Fruit fly (Drosophila melanogaster): Measurements from ENCODE around the gene eRF1.

The eRF1 gene

DNA sequence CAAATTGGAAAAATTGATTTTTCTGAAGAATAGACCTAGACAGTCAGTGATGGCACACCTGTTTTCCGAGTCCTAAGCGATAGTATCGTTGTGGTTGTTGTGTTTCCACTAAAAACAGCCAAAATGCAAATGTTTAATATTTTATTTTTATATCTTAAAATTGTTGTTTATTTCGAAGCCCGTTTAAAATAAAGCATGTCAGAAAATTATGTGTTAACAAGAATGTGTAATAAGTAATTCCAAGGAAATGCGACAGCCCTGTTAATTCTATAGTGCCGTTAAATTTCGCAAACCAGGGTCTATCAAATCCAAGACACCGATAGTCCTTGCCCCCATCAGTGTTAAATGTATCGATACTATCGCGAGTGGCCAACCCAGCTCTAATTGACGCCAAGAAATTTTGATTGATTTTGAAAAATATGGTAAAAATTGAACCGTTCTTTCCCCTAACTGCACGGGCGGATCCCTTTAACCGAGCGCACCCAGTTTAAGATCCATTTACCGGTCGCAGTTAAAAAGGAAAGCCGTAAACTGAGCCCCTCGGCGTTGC lies 46.0 kb upstream of the eRF1 start, which contains the start of gene Pex23 (continued):
- no peak for TF ChIP-seq crol (GFP tag; IDR thresholded peaks at IDR 0.05)
- TF ChIP-seq CG5245 (GFP tag; optimal IDR thresholded peaks at IDR 0.05): peak; percentile 62
- TF ChIP-seq Dek (tag; optimal IDR thresholded peaks at IDR 0.05): peak; percentile 73
- 0 out of 2 replicates have a peak, but pooled peaks have one; percentile 9 for TF ChIP-seq gt (GFP tag; IDR thresholded peaks at IDR 0.05)
- TF ChIP-seq HHEX (GFP tag; optimal IDR thresholded peaks at IDR 0.05): peak; percentile 65
- peak; percentile 87 for TF ChIP-seq mam (GFP tag; optimal IDR thresholded peaks at IDR 0.05)
- TF ChIP-seq hth (optimal IDR thresholded peaks at IDR 0.05): no peak
- TF ChIP-seq fru (optimal IDR thresholded peaks at IDR 0.05): no peak
- no peak for TF ChIP-seq Neu2 (GFP tag; optimal IDR thresholded peaks at IDR 0.05; ENCODE audit: borderline replicate concordance)
- peak; percentile 71 for TF ChIP-seq ci (GFP tag; IDR thresholded peaks at IDR 0.05)
- TF ChIP-seq E2f2 (GFP tag; IDR thresholded peaks at IDR 0.05): peak; percentile 66
- 0 out of 2 replicates have a peak, but pooled peaks have one; percentile 6 for TF ChIP-seq CkIIα-i1 (GFP tag; IDR thresholded peaks at IDR 0.05)
- peak; percentile 67 for TF ChIP-seq cato (GFP tag; optimal IDR thresholded peaks at IDR 0.05; ENCODE audit: borderline replicate concordance)
- peak; percentile 47; the same call in 1 of the 2 replicates for TF ChIP-seq ro (GFP tag; IDR thresholded peaks at IDR 0.05)
- TF ChIP-seq Hmx (GFP tag; optimal IDR thresholded peaks at IDR 0.05): peak; percentile 14
- TF ChIP-seq CG1647 (GFP tag; optimal IDR thresholded peaks at IDR 0.05): peak; percentile 76
- peak; percentile 68 for TF ChIP-seq Mad (GFP tag; optimal IDR thresholded peaks at IDR 0.05)
- no peak for TF ChIP-seq org-1 (GFP tag; optimal IDR thresholded peaks at IDR 0.05)
- TF ChIP-seq da (GFP tag; optimal IDR thresholded peaks at IDR 0.05): peak; percentile 15
- TF ChIP-seq bigmax (GFP tag; optimal IDR thresholded peaks at IDR 0.05): no peak
- TF ChIP-seq stwl (tag; optimal IDR thresholded peaks at IDR 0.05): peak; percentile 63
- TF ChIP-seq kay (GFP tag; optimal IDR thresholded peaks at IDR 0.05): peak; percentile 73
- no peak for TF ChIP-seq D19B (GFP tag; optimal IDR thresholded peaks at IDR 0.05)
- TF ChIP-seq CG17829 (tag; optimal IDR thresholded peaks at IDR 0.05): peak; percentile 87
- TF ChIP-seq CG6854 (GFP tag; optimal IDR thresholded peaks at IDR 0.05): no peak
- no peak for TF ChIP-seq CG15269 (tag; optimal IDR thresholded peaks at IDR 0.05)
- TF ChIP-seq CG6813 (GFP tag; optimal IDR thresholded peaks at IDR 0.05): peak; percentile 20
- peak; percentile 60; the same call in 1 of the 2 replicates for TF ChIP-seq wor (GFP tag; IDR thresholded peaks at IDR 0.05)
- peak; percentile 71 for TF ChIP-seq CG7839 (tag; optimal IDR thresholded peaks at IDR 0.05)
- TF ChIP-seq sna (GFP tag; IDR thresholded peaks at IDR 0.05; ENCODE audit: partially characterized antibody): peak; percentile 99
- peak; percentile 66 for TF ChIP-seq Sry-β (GFP tag; optimal IDR thresholded peaks at IDR 0.05)
- no peak for TF ChIP-seq corto (GFP tag; optimal IDR thresholded peaks at IDR 0.05)
- TF ChIP-seq Gug (GFP tag; IDR thresholded peaks at IDR 0.05): peak; percentile 77; the same call in 3 of the 4 replicates
- TF ChIP-seq CG17186 (GFP tag; optimal IDR thresholded peaks at IDR 0.05): peak; percentile 71
- TF ChIP-seq CG18262 (tag; optimal IDR thresholded peaks at IDR 0.05): peak; percentile 73
- no peak for TF ChIP-seq sr (GFP tag; IDR thresholded peaks at IDR 0.05)
- peak; percentile 61 for TF ChIP-seq Myb (GFP tag; optimal IDR thresholded peaks at IDR 0.05)
- TF ChIP-seq CG9609 (GFP tag; optimal IDR thresholded peaks at IDR 0.05): peak; percentile 70
- TF ChIP-seq Blimp-1 (GFP tag; optimal IDR thresholded peaks at IDR 0.05): no peak
- TF ChIP-seq chif (GFP tag; optimal IDR thresholded peaks at IDR 0.05): peak; percentile 44 to 57
- TF ChIP-seq ap (GFP tag; IDR thresholded peaks at IDR 0.05): peak; percentile 64
- TF ChIP-seq CG7963 (GFP tag; IDR thresholded peaks at IDR 0.05; ENCODE audit: partially characterized antibody): peak; percentile 79
- peak; percentile 45 for TF ChIP-seq maf-S (GFP tag; optimal IDR thresholded peaks at IDR 0.05)
- TF ChIP-seq gro (GFP tag; optimal IDR thresholded peaks at IDR 0.05): peak; percentile 76
- peak in 1 of 2 experiments; percentile 73 for TF ChIP-seq crp (GFP tag; optimal IDR thresholded peaks at IDR 0.05)
- TF ChIP-seq CG1792 (GFP tag; optimal IDR thresholded peaks at IDR 0.05): peak; percentile 51
- TF ChIP-seq Sox100B (GFP tag; optimal IDR thresholded peaks at IDR 0.05): no peak
- TF ChIP-seq CG31441 (GFP tag; IDR thresholded peaks at IDR 0.05): peak; percentile 82
- peak; percentile 89 for TF ChIP-seq onecut (GFP tag; IDR thresholded peaks at IDR 0.05)
- TF ChIP-seq pnt (GFP tag; optimal IDR thresholded peaks at IDR 0.05): peak; percentile 65
- TF ChIP-seq CG6272 (GFP tag; IDR thresholded peaks at IDR 0.05): peak; percentile 84

All from whole organism, embryonic.